Worm (Caenorhabditis elegans) whole organism, L1 larva: ENCODE results near the gene ndua-8.

Source experiments
- C04F5.9 ChIP-seq: sonication (generic microtip); optimal IDR thresholded peaks from 2 replicates; lab custom pipeline; 2016; ENCODE audit warnings: missing genetic modification characterization, missing compliant biosample characterization
- C16A3.4 ChIP-seq: fragments of 150-350 bp; optimal IDR thresholded peaks from 2 replicates; lab custom pipeline; 2014; ENCODE audit warnings: missing biosample characterization, missing genetic modification characterization
- F16B12.6 ChIP-seq: fragments of 150-350 bp; optimal IDR thresholded peaks from 2 replicates; lab custom pipeline; 2014; ENCODE audit warnings: missing biosample characterization, missing genetic modification characterization
- Y116A8C.19 ChIP-seq: sonication (generic microtip); optimal IDR thresholded peaks from 2 replicates; lab custom pipeline; 2016; ENCODE audit warnings: missing compliant biosample characterization, missing genetic modification characterization, borderline replicate concordance
- aha-1 ChIP-seq: fragments of 150-350 bp; optimal IDR thresholded peaks from 2 replicates; lab custom pipeline; 2014; ENCODE audit warnings: missing biosample characterization, missing genetic modification characterization
- alr-1 ChIP-seq: fragments of 200-800 bp; sonication (Bioruptor generic); optimal IDR thresholded peaks from 2 replicates; lab custom pipeline; 2018; ENCODE audit warnings: borderline replicate concordance, mild to moderate bottlenecking, missing genetic modification characterization, missing compliant biosample characterization
- aly-2 ChIP-seq: fragments of 150-350 bp; optimal IDR thresholded peaks from 2 replicates; lab custom pipeline; 2014; ENCODE audit warnings: missing biosample characterization, missing genetic modification characterization
- ceh-63 ChIP-seq: fragments of 200-800 bp; sonication (Bioruptor generic); optimal IDR thresholded peaks from 2 replicates; lab custom pipeline; 2018; ENCODE audit warnings: mild to moderate bottlenecking, missing genetic modification characterization, missing compliant biosample characterization
- ceh-8 ChIP-seq: fragments of 200-800 bp; sonication (Bioruptor generic); optimal IDR thresholded peaks from 2 replicates; lab custom pipeline; 2018; ENCODE audit warnings: mild to moderate bottlenecking, missing genetic modification characterization, moderate library complexity, missing compliant biosample characterization
- ceh-82 ChIP-seq, 3 experiments: fragments of 150-350 bp in 1 of 3; sonication (generic microtip) in 2 of 3; optimal IDR thresholded peaks; 2 replicates each; lab custom pipeline; 2014 to 2017; ENCODE audit warnings: missing biosample characterization in 3 of 3, missing genetic modification characterization in 3 of 3
- ceh-90 ChIP-seq: sonication (generic microtip); optimal IDR thresholded peaks from 2 replicates; lab custom pipeline; 2016; ENCODE audit warnings: missing genetic modification characterization, missing compliant biosample characterization
- dsc-1 ChIP-seq: sonication (generic microtip); optimal IDR thresholded peaks from 2 replicates; lab custom pipeline; 2016; ENCODE audit warnings: mild to moderate bottlenecking, missing genetic modification characterization, missing compliant biosample characterization
- egl-13 ChIP-seq: sonication (generic microtip); optimal IDR thresholded peaks from 2 replicates; lab custom pipeline; 2016; ENCODE audit warnings: missing genotype, missing genetic modification reagents, missing genetic modification characterization, missing compliant biosample characterization
- elt-2 ChIP-seq: sonication (generic microtip); optimal IDR thresholded peaks from 2 replicates; lab custom pipeline; 2016; ENCODE audit warnings: missing genetic modification characterization, mild to moderate bottlenecking, inconsistent platforms, missing compliant biosample characterization, missing genetic modification reagents
- ets-5 ChIP-seq: fragments of 200-800 bp; sonication (Bioruptor generic); IDR thresholded peaks from 2 replicates; pipeline ENCODE4 v1.3.6; 2022; ENCODE audit warnings: missing genetic modification characterization, missing compliant biosample characterization
- fkh-4 ChIP-seq: sonication (generic microtip); optimal IDR thresholded peaks from 2 replicates; lab custom pipeline; 2016; ENCODE audit warnings: missing compliant biosample characterization, missing genetic modification characterization, borderline replicate concordance
- grh-1 ChIP-seq: fragments of 200-800 bp; sonication (Bioruptor generic); IDR thresholded peaks from 2 replicates; pipeline ENCODE4 v1.3.6; 2022; ENCODE audit warnings: missing genetic modification reagents, missing genetic modification characterization, missing compliant biosample characterization
- hlh-4 ChIP-seq: sonication (generic microtip); optimal IDR thresholded peaks from 2 replicates; lab custom pipeline; 2016; ENCODE audit warnings: mild to moderate bottlenecking, missing genetic modification characterization, missing compliant biosample characterization
- isw-1 ChIP-seq: fragments of 200-800 bp; sonication (Bioruptor generic); IDR thresholded peaks from 2 replicates; pipeline ENCODE4 v1.3.6; 2022; ENCODE audit warnings: missing genetic modification characterization, missing compliant biosample characterization
- lin-13 ChIP-seq: fragments of 150-350 bp; optimal IDR thresholded peaks from 2 replicates; lab custom pipeline; 2014; ENCODE audit warnings: missing biosample characterization, missing genetic modification reagents, missing genetic modification characterization
- lin-14 ChIP-seq: fragments of 200-800 bp; sonication (Bioruptor generic); optimal IDR thresholded peaks from 2 replicates; lab custom pipeline; 2018; ENCODE audit warnings: mild to moderate bottlenecking, missing genetic modification characterization, moderate library complexity, missing compliant biosample characterization
- lin-15B ChIP-seq: fragments of 150-350 bp; sonication (generic microtip); optimal IDR thresholded peaks from 3 replicates; lab custom pipeline; 2014; ENCODE audit warnings: missing biosample characterization, missing genetic modification characterization
- lir-3 ChIP-seq: sonication (generic microtip); optimal IDR thresholded peaks from 2 replicates; lab custom pipeline; 2016; ENCODE audit warnings: mild to moderate bottlenecking, missing genetic modification characterization, moderate library complexity, missing compliant biosample characterization; ENCODE audit not compliant: poor library complexity
- lsy-2 ChIP-seq, 2 experiments: fragments of 150-350 bp; optimal IDR thresholded peaks; 2 replicates each; lab custom pipeline; 2014; ENCODE audit warnings: missing biosample characterization in 2 of 2, missing genetic modification characterization in 2 of 2
- mdl-1 ChIP-seq, 2 experiments: fragments of 150-350 bp; optimal IDR thresholded peaks; 2 replicates each; lab custom pipeline; 2014 to 2017; ENCODE audit warnings: missing biosample characterization in 2 of 2, missing genetic modification characterization in 2 of 2, inconsistent platforms in 1 of 2
- mep-1 ChIP-seq: fragments of 150-350 bp; optimal IDR thresholded peaks from 2 replicates; lab custom pipeline; 2014; ENCODE audit warnings: missing biosample characterization, missing genetic modification characterization
- nhr-19 ChIP-seq: fragments of 200-800 bp; sonication (Bioruptor generic); conservative IDR thresholded peaks from 2 replicates; pipeline ENCODE4 v1.3.6; 2022; ENCODE audit warnings: missing genetic modification characterization, missing compliant biosample characterization
- nhr-20 ChIP-seq: sonication (generic microtip); optimal IDR thresholded peaks from 2 replicates; lab custom pipeline; 2016; ENCODE audit warnings: mild to moderate bottlenecking, missing genetic modification characterization, missing compliant biosample characterization
- nhr-76 ChIP-seq: sonication (generic microtip); optimal IDR thresholded peaks from 2 replicates; lab custom pipeline; 2017; ENCODE audit warnings: missing biosample characterization, missing genetic modification characterization
- nhr-77 ChIP-seq: fragments of 150-350 bp; optimal IDR thresholded peaks from 2 replicates; lab custom pipeline; 2014; ENCODE audit warnings: missing biosample characterization, missing genetic modification characterization
- nhr-84 ChIP-seq: sonication (generic microtip); optimal IDR thresholded peaks from 2 replicates; lab custom pipeline; 2017; ENCODE audit warnings: missing biosample characterization, missing genetic modification characterization
- nhr-85 ChIP-seq: sonication (generic microtip); peaks from one replicate; lab custom pipeline; 2016; ENCODE audit warnings: missing genetic modification characterization, inconsistent platforms, missing compliant biosample characterization
- rnt-1 ChIP-seq: sonication (generic microtip); optimal IDR thresholded peaks from 2 replicates; lab custom pipeline; 2016; ENCODE audit warnings: mild to moderate bottlenecking, missing genetic modification characterization, moderate library complexity, missing compliant biosample characterization
- skn-1 ChIP-seq: fragments of 150-350 bp; optimal IDR thresholded peaks from 2 replicates; lab custom pipeline; 2014; ENCODE audit warnings: missing biosample characterization, missing genetic modification characterization
- sox-4 ChIP-seq: sonication (generic microtip); optimal IDR thresholded peaks from 2 replicates; lab custom pipeline; 2016; ENCODE audit warnings: missing genetic modification characterization, missing compliant biosample characterization
- sup-37 ChIP-seq: fragments of 200-800 bp; sonication (Bioruptor generic); optimal IDR thresholded peaks from 2 replicates; lab custom pipeline; 2018; ENCODE audit warnings: mild to moderate bottlenecking, missing genetic modification characterization, missing compliant biosample characterization
- tlp-1 ChIP-seq: fragments of 150-350 bp; optimal IDR thresholded peaks from 2 replicates; lab custom pipeline; 2014; ENCODE audit warnings: missing biosample characterization, missing genetic modification characterization
- unc-130 ChIP-seq: fragments of 150-350 bp; optimal IDR thresholded peaks from 2 replicates; lab custom pipeline; 2017; ENCODE audit warnings: missing biosample characterization, missing genetic modification characterization, inconsistent platforms
- unc-30 ChIP-seq: sonication (generic microtip); optimal IDR thresholded peaks from 2 replicates; lab custom pipeline; 2017; ENCODE audit warnings: missing biosample characterization, missing genetic modification characterization
- zag-1 ChIP-seq: fragments of 150-350 bp; optimal IDR thresholded peaks from 2 replicates; lab custom pipeline; 2014; ENCODE audit warnings: missing biosample characterization, missing genetic modification characterization
- ztf-11 ChIP-seq, 2 experiments: sonication (generic microtip); optimal IDR thresholded peaks; 2 replicates each; lab custom pipeline; 2016 to 2017; ENCODE audit warnings: missing genetic modification characterization in 2 of 2, missing biosample characterization in 1 of 2, missing compliant biosample characterization in 1 of 2

ndua-8 gene

DNA sequence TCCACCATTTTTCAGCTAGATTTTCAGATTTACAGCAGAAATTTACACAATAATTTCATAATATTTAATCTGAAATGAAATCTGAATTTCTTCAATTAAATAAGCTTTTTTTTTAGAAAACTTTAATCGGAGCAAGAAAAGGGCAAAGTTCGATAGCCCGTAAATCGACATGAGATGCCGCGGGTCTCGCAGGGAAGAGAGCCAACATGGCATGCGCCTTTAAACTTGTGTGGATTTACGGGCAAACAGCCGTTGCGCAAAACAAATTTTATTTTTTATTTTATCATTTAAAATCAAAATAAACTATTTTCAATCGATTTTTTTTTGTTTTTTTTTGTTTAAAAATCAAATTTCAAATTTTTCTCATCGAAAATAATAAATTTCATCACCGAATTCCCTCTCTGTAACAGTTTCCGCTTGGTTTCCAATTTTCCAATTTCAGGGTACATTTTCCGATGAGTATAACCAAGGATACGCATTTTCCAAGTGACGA lies at the start of gene ndua-8, which contains the start of the genes Y54F10AM.15 and rbc-2 (continued):
- TF ChIP-seq grh-1 (GFP tag; lab: Robert Waterston, UW), result peak; percentile 81
- peak; percentile 49 for TF ChIP-seq fkh-4 (tag; lab: Kevin White, UChicago)
- peak; percentile 87 for TF ChIP-seq nhr-77 (tag; lab: Kevin White, UChicago)
- TF ChIP-seq nhr-84 (tag; lab: Kevin White, UChicago), result no peak
- TF ChIP-seq sup-37 (GFP tag; lab: Kevin White, UChicago), result peak; percentile 59
- peak; percentile 94 for TF ChIP-seq lin-13
- no peak for TF ChIP-seq lir-3
- peak; percentile 95 for TF ChIP-seq C16A3.4 (tag; lab: Kevin White, UChicago)
- no peak for TF ChIP-seq alr-1 (tag; lab: Kevin White, UChicago)
- peak; percentile 70 for TF ChIP-seq aly-2 (tag; lab: Kevin White, UChicago)
- TF ChIP-seq hlh-4 (tag; lab: Kevin White, UChicago), result no peak
- TF ChIP-seq ets-5 (GFP tag; lab: Robert Waterston, UW), result no peak
- TF ChIP-seq zag-1 (tag; lab: Kevin White, UChicago), result peak; percentile 51
- peak; percentile 89 for TF ChIP-seq dsc-1 (tag; lab: Kevin White, UChicago)
- peak; percentile 72 for TF ChIP-seq egl-13 (tag; lab: Kevin White, UChicago)
- TF ChIP-seq sox-4 (tag; lab: Kevin White, UChicago), result peak; percentile 80
- peak in 1 of 2 experiments; percentile 76 for TF ChIP-seq mdl-1 (tag; optimal IDR thresholded peaks at IDR 0.05; lab: Kevin White, UChicago)
- peak; percentile 88 for TF ChIP-seq C04F5.9
- no peak for TF ChIP-seq Y116A8C.19 (tag; lab: Kevin White, UChicago)
- TF ChIP-seq nhr-19 (GFP tag; lab: Robert Waterston, UW), result peak; percentile 94
- peak; percentile 63 for TF ChIP-seq elt-2
- TF ChIP-seq isw-1 (GFP tag; lab: Robert Waterston, UW), result peak; percentile 97
- TF ChIP-seq ceh-63 (GFP tag; lab: Kevin White, UChicago), result no peak
- peak; percentile 97 to 98 (median 98) for TF ChIP-seq ceh-82 (tag; optimal IDR thresholded peaks at IDR 0.05; lab: Kevin White, UChicago)
- TF ChIP-seq aha-1 (tag; lab: Kevin White, UChicago), result peak; percentile 73
- no peak for TF ChIP-seq nhr-76 (tag; lab: Kevin White, UChicago)
- TF ChIP-seq lin-14 (GFP tag; lab: Kevin White, UChicago), result no peak
- no peak for TF ChIP-seq ceh-90
- no peak for TF ChIP-seq unc-30 (tag; lab: Kevin White, UChicago)
- TF ChIP-seq lin-15B (tag; lab: Kevin White, UChicago), result peak; percentile 89
- TF ChIP-seq rnt-1 (tag; lab: Kevin White, UChicago), result no peak
- TF ChIP-seq skn-1 (tag; lab: Kevin White, UChicago), result peak; percentile 94

DNA sequence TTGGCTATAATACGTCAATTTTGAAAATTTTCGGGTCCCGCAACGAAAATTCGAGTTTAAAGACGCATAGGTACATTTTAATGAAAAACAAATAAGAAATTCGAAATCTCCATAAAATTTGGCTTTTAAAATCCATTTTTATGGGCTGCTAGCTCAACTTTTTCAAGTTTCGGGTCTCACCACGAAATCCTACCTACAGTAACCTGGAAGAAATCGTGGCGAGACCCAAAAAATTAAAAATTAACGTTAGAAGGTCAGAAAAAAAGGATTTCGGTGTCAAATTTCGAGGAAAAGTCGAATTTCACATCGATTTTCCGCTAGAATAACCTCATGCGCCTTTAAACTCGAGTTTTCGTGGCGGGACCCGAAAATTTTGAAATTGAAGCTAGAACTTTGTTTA lies 46.7 kb upstream of the ndua-8 start:
- TF ChIP-seq nhr-85 (peak; percentile 58), lin-13 (peak; percentile 51), unc-30 (tag; lab: Kevin White, UChicago) (no peak), lsy-2 (tag; optimal IDR thresholded peaks at IDR 0.05; lab: Kevin White, UChicago) (peak; percentile 30 to 61)

DNA sequence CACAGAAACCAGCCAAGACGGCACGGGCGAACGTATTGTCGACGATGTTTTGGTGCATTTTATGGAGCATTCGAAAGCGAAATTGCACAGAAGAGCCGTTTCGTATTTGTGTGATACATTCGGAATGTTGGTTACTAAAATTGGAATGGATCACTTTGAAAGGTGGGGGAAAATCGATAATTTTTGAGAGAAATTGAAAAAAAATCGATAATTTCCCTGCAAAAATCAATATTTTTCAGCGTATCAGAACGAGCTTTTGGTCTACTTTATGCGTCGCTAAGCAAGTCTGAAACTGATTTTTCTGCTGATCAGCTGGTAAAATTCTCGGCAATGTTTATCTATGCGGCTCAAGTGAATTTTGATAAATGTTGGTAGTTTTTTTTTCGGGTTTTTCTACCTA lies 46.1 kb upstream of the ndua-8 start:
- TF ChIP-seq nhr-20 (no peak), F16B12.6 (tag; lab: Kevin White, UChicago) (no peak), nhr-85 (no peak), unc-30 (tag; lab: Kevin White, UChicago) (no peak), ceh-8 (GFP tag; lab: Kevin White, UChicago) (no peak), tlp-1 (tag; lab: Kevin White, UChicago) (no peak), elt-2 (no peak), mep-1 (no peak), unc-130 (tag; lab: Kevin White, UChicago) (no peak), ztf-11 (tag; optimal IDR thresholded peaks at IDR 0.05; lab: Kevin White, UChicago) (no peak)
